Fruit fly (Drosophila melanogaster): ENCODE data around the gene CG16704.
A peak's percentile ranks its signal among the peaks of the same experiment; 100 is the strongest.

Gene CG16704

DNA sequence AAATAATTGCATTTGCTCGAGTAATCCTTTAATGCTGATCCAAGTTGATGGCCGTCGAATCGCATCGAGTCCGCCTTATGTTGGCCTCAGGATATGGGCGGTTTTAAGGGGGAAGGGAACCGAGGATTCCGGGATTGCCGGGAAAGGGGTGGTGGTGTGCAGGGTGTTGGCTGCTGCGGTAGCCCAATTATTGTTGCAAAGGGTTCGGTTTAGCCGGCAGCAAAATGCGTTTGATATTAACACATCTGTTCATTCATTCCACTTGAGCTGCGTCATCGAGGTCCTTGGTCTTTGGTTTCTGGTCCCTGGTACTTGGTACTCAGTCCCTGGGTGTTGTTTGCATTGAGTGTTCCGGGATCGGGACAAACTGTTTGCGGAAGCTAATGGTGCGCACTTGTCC is 11.0 kb downstream of the CG16704 start:
- TF ChIP-seq Hr4 (GFP tag; optimal IDR thresholded peaks at IDR 0.05), result no peak
- TF ChIP-seq Sox14 (GFP tag; optimal IDR thresholded peaks at IDR 0.05), result no peak
- TF ChIP-seq CG11762 (GFP tag; optimal IDR thresholded peaks at IDR 0.05; ENCODE audit: insufficient read depth), result no peak
- TF ChIP-seq CG6163 (GFP tag; IDR thresholded peaks at IDR 0.05), result no peak
- TF ChIP-seq svp (GFP tag), result no peak
- no peak for TF ChIP-seq dsx (GFP tag; optimal IDR thresholded peaks at IDR 0.05; ENCODE audit: poor library complexity, severe bottlenecking)
- TF ChIP-seq Blimp-1 (GFP tag; optimal IDR thresholded peaks at IDR 0.05), result no peak
- no peak for TF ChIP-seq OdsH (GFP tag; optimal IDR thresholded peaks at IDR 0.05)
- no peak for TF ChIP-seq Eip78C (GFP tag)
- no peak for TF ChIP-seq fkh (GFP tag; optimal IDR thresholded peaks at IDR 0.05)
- TF ChIP-seq CG15336 (GFP tag; IDR thresholded peaks at IDR 0.05), result no peak
- TF ChIP-seq achi (GFP tag; optimal IDR thresholded peaks at IDR 0.05), result no peak

DNA sequence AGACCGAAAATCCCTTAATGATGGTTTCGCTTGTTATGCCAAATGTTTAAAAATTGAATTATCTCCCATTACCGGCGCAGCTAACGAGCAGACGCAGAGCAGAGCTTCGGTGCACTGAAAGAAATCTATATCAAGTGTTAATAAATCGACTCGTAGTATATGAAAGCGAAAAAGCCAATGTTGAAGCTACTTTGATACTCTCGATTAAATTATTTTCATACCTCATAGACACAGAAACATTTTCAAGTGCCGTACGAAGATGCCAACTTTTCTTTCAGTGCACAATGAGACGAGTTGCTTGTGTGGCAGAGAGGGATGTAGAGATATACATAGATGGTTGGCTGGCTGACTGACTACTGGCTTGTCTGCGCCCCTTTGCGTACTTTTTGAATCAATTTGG is 16.6 kb downstream of the CG16704 start:
- TF ChIP-seq CG9139 (GFP tag; optimal IDR thresholded peaks at IDR 0.05) (no peak), svp (GFP tag) (peak; percentile 29)

DNA sequence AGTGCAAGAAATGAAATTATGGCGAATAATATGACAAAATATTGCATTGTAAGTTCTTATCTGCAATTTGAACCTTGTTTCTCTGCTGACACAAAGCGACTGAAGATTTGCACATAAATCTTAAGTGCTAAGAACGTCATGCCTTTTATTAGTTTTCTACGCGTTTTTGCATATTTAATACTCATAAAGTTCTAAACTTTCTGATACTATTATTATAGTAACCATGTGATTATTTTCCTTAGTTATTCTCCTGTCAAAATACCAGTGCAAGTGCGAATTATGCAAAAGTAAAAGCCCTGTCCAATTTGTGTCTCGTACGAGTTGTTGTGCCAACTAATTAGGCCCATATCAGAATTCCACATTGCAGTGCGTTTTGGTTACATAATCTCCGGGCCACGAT is 21.9 kb downstream of the CG16704 start, which contains the start of gene Sfp24Bc:
Sfp24Bc (minus strand) TSS at position 101 of the 400 bp plus-strand sequence.
- no peak for TF ChIP-seq Hr38 (GFP tag; optimal IDR thresholded peaks at IDR 0.05)
- TF ChIP-seq fd85E (GFP tag; optimal IDR thresholded peaks at IDR 0.05), result no peak
- TF ChIP-seq svp (GFP tag), result peak; percentile 40
- TF ChIP-seq CG9139 (GFP tag; optimal IDR thresholded peaks at IDR 0.05), result no peak

DNA sequence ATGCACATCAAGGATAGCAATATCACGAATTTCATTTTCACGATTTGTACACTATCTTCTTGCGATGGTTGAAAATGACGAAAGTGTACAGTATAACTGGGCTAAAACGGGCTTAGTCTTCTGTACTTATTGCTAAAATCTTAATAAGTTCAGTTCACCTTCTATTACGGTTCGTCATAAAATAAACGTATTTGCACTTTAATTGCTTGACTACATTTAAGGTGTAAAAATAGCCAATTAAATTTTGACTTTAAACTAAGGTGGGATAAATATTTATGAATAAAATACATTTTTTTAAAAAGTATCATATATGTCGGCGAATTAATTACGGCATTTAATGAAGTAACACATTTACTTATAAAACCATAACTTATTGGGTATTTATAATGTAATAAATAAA is 22.7 kb downstream of the CG16704 start, which contains the start of gene Sfp24Bb:
Sfp24Bb (minus strand) TSS at position 101 of the 400 bp plus-strand sequence.
- TF ChIP-seq vri (GFP tag; optimal IDR thresholded peaks at IDR 0.05), result no peak
- TF ChIP-seq fd85E (GFP tag; optimal IDR thresholded peaks at IDR 0.05), result no peak
- no peak for TF ChIP-seq salr (GFP tag; optimal IDR thresholded peaks at IDR 0.05)
- no peak for TF ChIP-seq CG6808 (GFP tag; optimal IDR thresholded peaks at IDR 0.05)
- no peak for TF ChIP-seq CG32006 (GFP tag; optimal IDR thresholded peaks at IDR 0.05)
- no peak for TF ChIP-seq CG16779 (tag; optimal IDR thresholded peaks at IDR 0.05)
- TF ChIP-seq Smox (GFP tag; optimal IDR thresholded peaks at IDR 0.05), result no peak
- no peak for TF ChIP-seq CG11902 (GFP tag; optimal IDR thresholded peaks at IDR 0.05)

DNA sequence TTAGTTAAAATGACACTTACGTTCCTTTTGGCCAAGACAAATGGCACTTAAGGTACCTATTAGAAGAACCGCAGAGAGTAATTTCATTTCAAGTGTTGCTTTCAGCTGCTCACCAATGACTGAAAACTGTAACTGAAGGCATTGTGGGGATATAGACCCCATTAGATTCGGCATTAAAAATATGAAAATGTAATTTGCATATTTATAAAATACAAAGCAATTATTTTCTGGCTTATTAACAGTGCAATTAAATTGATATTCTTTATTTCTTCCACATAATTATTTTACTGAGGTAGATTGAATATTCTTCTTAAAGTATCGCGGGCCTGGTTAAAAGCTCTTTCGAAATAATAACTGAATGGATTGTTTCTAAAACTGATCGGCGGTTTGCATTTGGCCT is 23.4 kb downstream of the CG16704 start, which contains the start of gene Sfp24Bd:
Sfp24Bd (minus strand) TSS at position 101 of the 400 bp plus-strand sequence.
- TF ChIP-seq lz (GFP tag; optimal IDR thresholded peaks at IDR 0.05), result no peak
- TF ChIP-seq Lpt (GFP tag; optimal IDR thresholded peaks at IDR 0.05), result no peak
- no peak for TF ChIP-seq CG6808 (GFP tag; optimal IDR thresholded peaks at IDR 0.05)
- TF ChIP-seq CG7368 (GFP tag; optimal IDR thresholded peaks at IDR 0.05), result no peak
- TF ChIP-seq Hr39 (GFP tag; optimal IDR thresholded peaks at IDR 0.05), result no peak
- no peak for TF ChIP-seq vri (GFP tag; optimal IDR thresholded peaks at IDR 0.05)
- TF ChIP-seq svp (GFP tag), result no peak

DNA sequence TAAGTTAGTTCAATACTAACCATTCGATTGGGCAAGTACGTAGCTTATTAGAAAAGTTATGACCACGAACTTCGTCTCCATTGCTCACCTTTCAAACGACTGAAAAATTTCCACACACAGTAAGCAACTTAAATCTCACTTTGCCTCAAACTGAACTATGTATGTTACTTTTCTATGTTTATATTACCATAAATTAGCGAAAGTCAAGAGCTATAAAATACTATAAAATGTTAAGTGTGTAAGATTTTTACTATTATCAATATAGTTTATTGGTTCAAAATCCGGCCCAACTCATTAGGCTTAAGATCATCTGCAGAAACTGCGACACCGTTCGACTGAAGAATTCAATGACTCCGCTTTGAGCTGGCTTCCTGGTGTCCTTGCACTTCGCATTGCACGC is 23.9 kb downstream of the CG16704 start, which contains the start of gene Sfp24Ba:
Sfp24Ba (minus strand) TSS at position 101 of the 400 bp plus-strand sequence.
- TF ChIP-seq dac (GFP tag; optimal IDR thresholded peaks at IDR 0.05) (no peak), CG11294 (GFP tag; IDR thresholded peaks at IDR 0.05) (no peak), cyc (GFP tag; optimal IDR thresholded peaks at IDR 0.05) (no peak), OdsH (GFP tag; optimal IDR thresholded peaks at IDR 0.05) (no peak), lz (GFP tag; optimal IDR thresholded peaks at IDR 0.05) (no peak), Hr39 (GFP tag; optimal IDR thresholded peaks at IDR 0.05) (no peak), ss (GFP tag; optimal IDR thresholded peaks at IDR 0.05) (no peak), CG6792 (GFP tag; optimal IDR thresholded peaks at IDR 0.05) (no peak), Sox15 (GFP tag; optimal IDR thresholded peaks at IDR 0.05) (no peak), fd85E (GFP tag; optimal IDR thresholded peaks at IDR 0.05) (no peak), CG6854 (GFP tag; optimal IDR thresholded peaks at IDR 0.05) (no peak), CG7368 (GFP tag; optimal IDR thresholded peaks at IDR 0.05) (no peak), esn (GFP tag; optimal IDR thresholded peaks at IDR 0.05) (no peak), dsx (GFP tag; optimal IDR thresholded peaks at IDR 0.05; ENCODE audit: poor library complexity, severe bottlenecking) (no peak), Gug (GFP tag; IDR thresholded peaks at IDR 0.05) (no peak), CG32006 (GFP tag; optimal IDR thresholded peaks at IDR 0.05) (no peak), CG8632 (GFP tag; optimal IDR thresholded peaks at IDR 0.05) (no peak), Lpt (GFP tag; optimal IDR thresholded peaks at IDR 0.05) (no peak), CG15336 (GFP tag; IDR thresholded peaks at IDR 0.05) (no peak), Hr4 (GFP tag; optimal IDR thresholded peaks at IDR 0.05) (no peak)

Data from whole organism, prepupa.